Fruit fly (Drosophila melanogaster) whole organism, pupa: ENCODE measurements around the gene Pdp1.

Source experiments
- CG10348 ChIP-seq: fragments of 200-800 bp; sonication (Bioruptor generic); IDR thresholded peaks from 2 replicates; pipeline ENCODE4 v1.3.6; 2022; ENCODE audit warnings: missing biosample characterization, missing genetic modification characterization
- CG12605 ChIP-seq: fragments of 200-800 bp; sonication (Bioruptor generic); IDR thresholded peaks from 2 replicates; pipeline ENCODE4 v1.3.6; 2022; ENCODE audit warnings: missing biosample characterization, missing genetic modification characterization
- CG13204 ChIP-seq: fragments of 200-800 bp; sonication (Bioruptor generic); optimal IDR thresholded peaks from 2 replicates; lab custom pipeline; 2018; ENCODE audit warnings: missing biosample characterization, mild to moderate bottlenecking, missing genetic modification characterization, moderate library complexity
- CG14655 ChIP-seq: fragments of 200-800 bp; sonication (Bioruptor generic); optimal IDR thresholded peaks from 3 replicates; lab custom pipeline; 2017; ENCODE audit warnings: mild to moderate bottlenecking, missing biosample characterization, missing genetic modification reagents, missing genetic modification characterization
- CG15710 ChIP-seq: fragments of 200-800 bp; sonication (Bioruptor generic); optimal IDR thresholded peaks from 2 replicates; lab custom pipeline; 2018; ENCODE audit warnings: missing biosample characterization, mild to moderate bottlenecking, missing genetic modification characterization, moderate library complexity
- CG17806 ChIP-seq: fragments of 200-800 bp; sonication (Bioruptor generic); optimal IDR thresholded peaks from 2 replicates; lab custom pipeline; 2018; ENCODE audit warnings: missing biosample characterization, mild to moderate bottlenecking, missing genetic modification characterization, moderate library complexity
- CG32121 ChIP-seq: fragments of 200-800 bp; sonication (Bioruptor generic); IDR thresholded peaks from 2 replicates; pipeline ENCODE4 v1.3.6; 2022; ENCODE audit warnings: missing biosample characterization, missing genetic modification characterization
- CG34367 ChIP-seq: fragments of 200-800 bp; sonication (Bioruptor generic); optimal IDR thresholded peaks from 2 replicates; lab custom pipeline; 2018; ENCODE audit warnings: missing biosample characterization, mild to moderate bottlenecking, missing genetic modification characterization
- CG4496 ChIP-seq: fragments of 200-800 bp; sonication (Bioruptor generic); IDR thresholded peaks from 3 replicates; pipeline ENCODE4 v1.3.6; 2022; ENCODE audit warnings: missing biosample characterization, missing genetic modification characterization
- CG8159 ChIP-seq: fragments of 200-800 bp; sonication (Bioruptor generic); optimal IDR thresholded peaks from 3 replicates; lab custom pipeline; 2018; ENCODE audit warnings: missing biosample characterization, mild to moderate bottlenecking, missing genetic modification characterization, moderate library complexity
- CG8301 ChIP-seq: fragments of 200-800 bp; sonication (Bioruptor generic); optimal IDR thresholded peaks from 2 replicates; lab custom pipeline; 2018; ENCODE audit warnings: missing biosample characterization, mild to moderate bottlenecking, missing genetic modification characterization
- CG9948 ChIP-seq: fragments of 200-800 bp; sonication (Bioruptor generic); optimal IDR thresholded peaks from 2 replicates; lab custom pipeline; 2018; ENCODE audit warnings: missing biosample characterization, mild to moderate bottlenecking, missing genetic modification characterization, moderate library complexity
- D1 ChIP-seq: fragments of 200-800 bp; sonication (Bioruptor generic); optimal IDR thresholded peaks from 2 replicates; lab custom pipeline; 2018; ENCODE audit warnings: missing biosample characterization, mild to moderate bottlenecking, missing genetic modification characterization, moderate library complexity
- EcR ChIP-seq: fragments of 200-800 bp; sonication (Bioruptor generic); optimal IDR thresholded peaks from 3 replicates; lab custom pipeline; 2019; ENCODE audit warnings: missing biosample characterization, missing genetic modification characterization, mild to moderate bottlenecking, moderate library complexity, missing genetic modification reagents
- Ets98B ChIP-seq: fragments of 200-800 bp; sonication (Bioruptor generic); IDR thresholded peaks from 2 replicates; pipeline ENCODE4 v1.3.6; 2022; ENCODE audit warnings: missing biosample characterization, missing genetic modification characterization
- Pif1A ChIP-seq: fragments of 200-800 bp; sonication (Bioruptor generic); optimal IDR thresholded peaks from 3 replicates; lab custom pipeline; 2016; ENCODE audit warnings: missing biosample characterization, missing genetic modification characterization
- Pif1B ChIP-seq: fragments of 200-800 bp; sonication (Bioruptor generic); optimal IDR thresholded peaks from 3 replicates; lab custom pipeline; 2016; ENCODE audit warnings: missing biosample characterization, missing genetic modification characterization
- Snoo ChIP-seq: fragments of 200-800 bp; sonication (Bioruptor generic); optimal IDR thresholded peaks from 3 replicates; lab custom pipeline; 2017; ENCODE audit warnings: missing biosample characterization, mild to moderate bottlenecking, missing genetic modification characterization, inconsistent platforms
- fd96Ca ChIP-seq: fragments of 200-800 bp; sonication (Bioruptor generic); IDR thresholded peaks from 3 replicates; pipeline ENCODE4 v1.3.6; 2022; ENCODE audit warnings: missing biosample characterization, missing genetic modification characterization
- gl ChIP-seq: fragments of 200-800 bp; sonication (Bioruptor generic); optimal IDR thresholded peaks from 2 replicates; lab custom pipeline; 2018; ENCODE audit warnings: missing biosample characterization, mild to moderate bottlenecking, missing genetic modification characterization
- rn ChIP-seq: fragments of 200-800 bp; sonication (Bioruptor generic); IDR thresholded peaks from 2 replicates; pipeline ENCODE4 v1.3.6; 2022; ENCODE audit warnings: missing biosample characterization, missing genetic modification characterization

Pdp1 gene

DNA sequence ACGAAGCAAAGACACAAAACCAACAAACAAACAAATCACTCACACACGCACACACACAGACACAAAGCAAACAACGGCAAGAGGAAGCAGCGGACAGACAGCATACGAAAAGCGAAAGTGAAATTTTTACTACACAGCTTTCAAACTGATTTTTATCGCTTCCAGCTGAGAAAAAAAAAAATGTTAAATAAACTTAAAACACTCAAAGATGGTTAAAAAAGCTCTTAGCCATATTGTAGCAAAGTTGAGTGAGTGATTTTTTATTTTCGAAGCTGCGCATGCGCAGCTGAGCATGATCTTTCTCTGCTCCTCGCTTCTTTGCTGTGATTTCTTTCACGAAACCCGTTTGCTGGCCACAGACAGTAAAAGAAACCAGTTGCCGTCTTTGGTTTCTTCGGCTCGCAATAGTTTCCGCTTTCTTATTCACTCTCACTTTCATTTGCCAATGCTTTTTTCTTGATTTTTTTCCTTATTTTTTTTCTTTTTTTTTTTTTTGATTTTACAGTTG, 48.6 kb downstream of the Pdp1 start:
- TF ChIP-seq CG10348 (GFP tag; lab: Robert Waterston, UW) (no peak), gl (tag; lab: Kevin White, UChicago) (no peak), CG34367 (tag; lab: Kevin White, UChicago) (no peak), CG4496 (peak; percentile 51; the same call in 1 of the 3 replicates), rn (GFP tag; lab: Robert Waterston, UW) (no peak), Pif1A (GFP tag; lab: Kevin White, UChicago) (no peak), Snoo (no peak), CG8159 (tag; lab: Kevin White, UChicago) (no peak), CG17806 (tag; lab: Kevin White, UChicago) (no peak), CG12605 (GFP tag; lab: Robert Waterston, UW) (no peak), CG8301 (tag; lab: Kevin White, UChicago) (peak; percentile 5), fd96Ca (GFP tag; lab: Robert Waterston, UW) (no peak), CG14655 (GFP tag; lab: Kevin White, UChicago) (peak; percentile 49), CG15710 (tag; lab: Kevin White, UChicago) (no peak), Ets98B (GFP tag; lab: Robert Waterston, UW) (peak; percentile 60; the same call in 1 of the 2 replicates), CG13204 (GFP tag; lab: Kevin White, UChicago) (no peak), CG32121 (0 out of 2 replicates have a peak, but pooled peaks have one; percentile 13), D1 (tag; lab: Kevin White, UChicago) (no peak)
- TF ChIP-seq, all 21 proteins: peak for 5

- TF ChIP-seq CG14655 (GFP tag; lab: Kevin White, UChicago) (no peak), gl (tag; lab: Kevin White, UChicago) (no peak), CG17806 (tag; lab: Kevin White, UChicago) (no peak), CG10348 (GFP tag; lab: Robert Waterston, UW) (no peak), fd96Ca (GFP tag; lab: Robert Waterston, UW) (no peak), CG32121 (no peak), Ets98B (GFP tag; lab: Robert Waterston, UW) (no peak), D1 (tag; lab: Kevin White, UChicago) (no peak), Pif1A (GFP tag; lab: Kevin White, UChicago) (no peak), CG15710 (tag; lab: Kevin White, UChicago) (no peak), CG8301 (tag; lab: Kevin White, UChicago) (no peak), Snoo (no peak), CG9948 (no peak), CG13204 (GFP tag; lab: Kevin White, UChicago) (no peak)
Measured at dm6 chr3L:7817194-7817593, 50.0 kb downstream of the Pdp1 start.

DNA sequence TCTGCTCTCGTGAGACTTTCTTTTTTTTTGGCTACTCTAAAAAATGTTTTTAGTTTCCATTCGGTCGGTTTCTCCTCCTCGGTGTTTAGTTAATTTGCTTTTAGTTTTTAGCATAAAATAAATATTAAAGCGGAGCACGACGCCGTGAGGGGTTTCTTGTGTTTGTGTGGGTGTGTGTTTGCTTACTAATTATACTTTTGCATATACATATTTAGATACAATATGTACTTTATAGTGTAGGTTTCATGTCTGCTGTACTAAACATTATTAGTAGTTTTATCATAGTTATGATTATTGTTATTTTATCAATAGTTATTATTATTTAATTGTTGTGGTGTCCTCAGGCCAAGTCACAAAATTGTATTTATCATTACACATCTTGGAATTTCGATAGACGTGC, 51.2 kb downstream of the Pdp1 start:
- TF ChIP-seq CG34367 (tag; lab: Kevin White, UChicago) (no peak), CG32121 (0 out of 2 replicates have a peak, but pooled peaks have one; percentile 4)

DNA sequence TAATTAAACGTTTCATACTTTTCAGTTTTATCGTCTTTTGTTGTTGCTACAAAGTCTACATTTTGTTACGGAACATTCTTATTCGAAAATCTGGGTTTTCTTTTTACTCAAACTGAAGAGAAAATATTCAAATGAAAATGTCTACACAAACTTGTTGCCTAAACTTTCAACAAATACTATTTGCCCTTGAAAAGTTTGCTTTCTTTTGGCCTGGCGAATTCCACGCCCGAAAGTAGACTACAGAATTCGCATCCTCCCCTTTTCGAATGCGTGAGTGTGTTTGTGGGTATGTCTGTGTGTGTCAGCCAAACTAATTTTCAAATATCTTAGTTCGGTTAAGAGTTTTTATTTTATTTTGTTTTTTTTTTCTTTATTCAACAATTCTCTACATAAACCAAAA, 53.7 kb downstream of the Pdp1 start:
- no peak for TF ChIP-seq Pif1A (GFP tag; lab: Kevin White, UChicago)
- TF ChIP-seq D1 (tag; lab: Kevin White, UChicago), result peak; percentile 58

DNA sequence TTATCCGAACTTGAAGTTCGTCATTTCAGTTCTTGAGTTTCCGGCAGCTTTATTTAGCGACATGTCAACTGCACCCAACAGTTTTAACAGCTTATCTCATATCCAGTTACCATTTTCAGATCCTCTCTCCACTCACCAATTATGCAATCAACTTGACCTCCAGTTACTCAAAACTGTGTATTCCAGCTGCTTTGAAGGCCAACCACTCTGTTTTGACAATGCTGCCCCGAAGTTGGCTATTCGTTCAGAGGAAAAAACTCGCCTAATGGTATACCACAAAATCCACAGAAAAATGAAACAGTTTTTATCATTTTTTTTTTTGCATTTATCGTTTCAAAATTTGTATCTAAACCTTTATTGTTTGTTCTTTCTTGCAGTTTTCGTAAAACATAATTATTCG, 55.6 kb downstream of the Pdp1 start:
- no peak for TF ChIP-seq CG9948
- no peak for TF ChIP-seq EcR
- TF ChIP-seq Ets98B (GFP tag; lab: Robert Waterston, UW), result no peak
- no peak for TF ChIP-seq Pif1B (GFP tag; lab: Kevin White, UChicago)
- TF ChIP-seq CG14655 (GFP tag; lab: Kevin White, UChicago), result no peak
- no peak for TF ChIP-seq rn (GFP tag; lab: Robert Waterston, UW)
- TF ChIP-seq D1 (tag; lab: Kevin White, UChicago), result no peak
- TF ChIP-seq CG32121, result no peak
- TF ChIP-seq CG13204 (GFP tag; lab: Kevin White, UChicago), result no peak
- TF ChIP-seq CG10348 (GFP tag; lab: Robert Waterston, UW), result no peak

- TF ChIP-seq Pif1B (GFP tag; lab: Kevin White, UChicago) (no peak), CG8301 (tag; lab: Kevin White, UChicago) (no peak), CG4496 (no peak), CG12605 (GFP tag; lab: Robert Waterston, UW) (no peak), EcR (no peak), CG10348 (GFP tag; lab: Robert Waterston, UW) (no peak), D1 (tag; lab: Kevin White, UChicago) (no peak), CG8159 (tag; lab: Kevin White, UChicago) (no peak), CG17806 (tag; lab: Kevin White, UChicago) (no peak), Pif1A (GFP tag; lab: Kevin White, UChicago) (no peak), Ets98B (GFP tag; lab: Robert Waterston, UW) (no peak), gl (tag; lab: Kevin White, UChicago) (no peak), CG13204 (GFP tag; lab: Kevin White, UChicago) (no peak), CG15710 (tag; lab: Kevin White, UChicago) (no peak), Snoo (no peak), fd96Ca (GFP tag; lab: Robert Waterston, UW) (no peak), rn (GFP tag; lab: Robert Waterston, UW) (no peak), CG34367 (tag; lab: Kevin White, UChicago) (no peak), CG9948 (no peak), CG32121 (no peak)
Measured at dm6 chr3L:7810924-7811323, 56.2 kb downstream of the Pdp1 start.
